Worm (Caenorhabditis elegans): ENCODE data around the gene ppm-2.

- TF ChIP-seq dao-5 (tag; optimal IDR thresholded peaks at IDR 0.05) (no peak), W03F9.2 (tag; optimal IDR thresholded peaks at IDR 0.05) (no peak)
Measured at ce11 chrIII:4649811-4650544, at the start of gene ppm-2.
